Fruit fly (Drosophila melanogaster) whole organism, prepupa: Measurements from ENCODE around the gene Art3.

ENCODE experiments used
- Blimp-1 ChIP-seq: fragments of 200-800 bp; sonication (Bioruptor generic); optimal IDR thresholded peaks from 3 replicates; lab custom pipeline; 2017; ENCODE audit warnings: missing biosample characterization, missing genetic modification characterization, mild to moderate bottlenecking, moderate library complexity, missing genetic modification reagents
- Gug ChIP-seq: fragments of 200-800 bp; sonication (Bioruptor generic); IDR thresholded peaks from 2 replicates; pipeline ENCODE4 v1.3.6; 2022; ENCODE audit warnings: missing biosample characterization, missing genetic modification characterization
- Smox ChIP-seq: fragments of 200-800 bp; sonication (Bioruptor generic); optimal IDR thresholded peaks from 3 replicates; lab custom pipeline; 2016; ENCODE audit warnings: missing biosample characterization, missing genetic modification characterization
- achi ChIP-seq: fragments of 200-800 bp; sonication (Bioruptor generic); optimal IDR thresholded peaks from 3 replicates; lab custom pipeline; 2016; ENCODE audit warnings: missing biosample characterization, missing genetic modification characterization
- cyc ChIP-seq: fragments of 200-800 bp; sonication (Bioruptor generic); optimal IDR thresholded peaks from 3 replicates; lab custom pipeline; 2016; ENCODE audit warnings: missing biosample characterization, missing genetic modification characterization
- dac ChIP-seq: fragments of 200-800 bp; sonication (Bioruptor generic); optimal IDR thresholded peaks from 2 replicates; lab custom pipeline; 2017; ENCODE audit warnings: missing biosample characterization, mild to moderate bottlenecking, missing genetic modification characterization
- pdm3 ChIP-seq: fragments of 200-800 bp; sonication (Bioruptor generic); optimal IDR thresholded peaks from 3 replicates; lab custom pipeline; 2016; ENCODE audit warnings: missing biosample characterization, missing genetic modification characterization

DNA sequence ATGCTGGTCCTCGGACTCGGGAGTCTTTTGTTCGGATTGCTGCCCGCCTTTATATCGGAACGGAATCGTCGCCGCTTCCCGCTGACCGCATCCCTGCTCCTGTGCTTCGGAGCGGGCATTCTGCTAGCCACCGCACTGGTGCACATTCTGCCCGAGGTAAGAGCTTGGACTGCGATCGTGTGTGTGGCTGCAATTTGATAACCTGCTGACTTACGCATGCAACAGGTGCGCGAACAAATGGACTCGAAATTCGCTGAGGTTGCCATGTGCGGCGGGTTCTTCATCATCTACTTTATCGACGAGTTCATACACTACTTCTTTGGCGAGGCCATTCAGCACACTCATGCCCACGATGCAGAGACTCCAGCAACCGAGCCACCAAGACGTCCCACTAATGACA is 39.6 kb upstream of the Art3 start:
- TF ChIP-seq Gug (GFP tag; lab: Robert Waterston, UW): no peak
- no peak for TF ChIP-seq dac (GFP tag; lab: Kevin White, UChicago)
- no peak for TF ChIP-seq Smox (GFP tag; lab: Kevin White, UChicago)
- no peak for TF ChIP-seq pdm3 (GFP tag; lab: Kevin White, UChicago)
- TF ChIP-seq cyc (GFP tag; lab: Kevin White, UChicago): no peak
- TF ChIP-seq achi (GFP tag; lab: Kevin White, UChicago): no peak
- no peak for TF ChIP-seq Blimp-1 (GFP tag; lab: Kevin White, UChicago)
